Worm (Caenorhabditis elegans) whole organism, early embryonic: ENCODE measurements around the gene warf-1.

Experiments
- B0310.2 ChIP-seq: sonication (generic microtip); optimal IDR thresholded peaks from 2 replicates; lab custom pipeline; 2016; ENCODE audit warnings: mild to moderate bottlenecking, missing genetic modification characterization, missing compliant biosample characterization
- F13C5.2 ChIP-seq: sonication (generic microtip); optimal IDR thresholded peaks from 2 replicates; lab custom pipeline; 2017; ENCODE audit warnings: mild to moderate bottlenecking, missing genetic modification characterization, inconsistent platforms, missing compliant biosample characterization
- aly-1 ChIP-seq: sonication (generic microtip); optimal IDR thresholded peaks from 2 replicates; lab custom pipeline; 2016; ENCODE audit warnings: missing genetic modification characterization, missing compliant biosample characterization
- ama-1 ChIP-seq: fragments of 150-350 bp; optimal IDR thresholded peaks from 2 replicates; lab custom pipeline; 2014
- ceh-13 ChIP-seq: fragments of 200-800 bp; sonication (Bioruptor generic); optimal IDR thresholded peaks from 2 replicates; lab custom pipeline; 2018; ENCODE audit warnings: mild to moderate bottlenecking, missing genetic modification characterization, missing compliant biosample characterization
- ceh-36 ChIP-seq: sonication (generic microtip); optimal IDR thresholded peaks from 2 replicates; lab custom pipeline; 2016; ENCODE audit warnings: missing genetic modification characterization, inconsistent platforms, missing compliant biosample characterization
- ets-7 ChIP-seq: sonication (generic microtip); optimal IDR thresholded peaks from 2 replicates; lab custom pipeline; 2016; ENCODE audit warnings: missing genotype, missing genetic modification characterization, missing compliant biosample characterization
- flt-1 ChIP-seq: fragments of 200-800 bp; sonication (Bioruptor generic); IDR thresholded peaks from 2 replicates; pipeline ENCODE4 v1.3.6; 2022; ENCODE audit warnings: missing genetic modification characterization, missing compliant biosample characterization
- hmbx-1 ChIP-seq: sonication (generic microtip); optimal IDR thresholded peaks from 2 replicates; lab custom pipeline; 2016; ENCODE audit warnings: mild to moderate bottlenecking, missing genetic modification characterization, missing compliant biosample characterization
- hmg-4 ChIP-seq: fragments of 200-800 bp; sonication (Bioruptor generic); optimal IDR thresholded peaks from 2 replicates; lab custom pipeline; 2018; ENCODE audit warnings: mild to moderate bottlenecking, missing genetic modification characterization, missing compliant biosample characterization
- hnd-1 ChIP-seq: sonication (generic microtip); optimal IDR thresholded peaks from 2 replicates; lab custom pipeline; 2016; ENCODE audit warnings: missing genetic modification characterization, missing compliant biosample characterization
- pes-1 ChIP-seq: fragments of 200-800 bp; sonication (Bioruptor generic); IDR thresholded peaks from 2 replicates; pipeline ENCODE4 v1.3.6; 2022; ENCODE audit warnings: missing genetic modification reagents, missing genetic modification characterization, missing compliant biosample characterization
- scrt-1 ChIP-seq: fragments of 200-800 bp; sonication (Bioruptor generic); IDR thresholded peaks from 2 replicates; pipeline ENCODE4 v1.3.6; 2022; ENCODE audit warnings: missing genetic modification characterization, missing compliant biosample characterization
- sea-1 ChIP-seq: fragments of 200-800 bp; sonication (Bioruptor generic); conservative IDR thresholded peaks from 2 replicates; pipeline ENCODE4 v1.3.6; 2022; ENCODE audit warnings: missing genetic modification characterization, missing compliant biosample characterization
- tbx-11 ChIP-seq: fragments of 200-800 bp; sonication (Bioruptor generic); IDR thresholded peaks from 2 replicates; pipeline ENCODE4 v1.3.6; 2022; ENCODE audit warnings: missing genetic modification characterization, missing compliant biosample characterization
- tbx-37 ChIP-seq: fragments of 200-800 bp; sonication (Bioruptor generic); conservative IDR thresholded peaks from 2 replicates; pipeline ENCODE4 v1.3.6; 2022; ENCODE audit warnings: missing genetic modification reagents, missing genetic modification characterization, missing compliant biosample characterization
- tra-4 ChIP-seq: sonication (generic microtip); optimal IDR thresholded peaks from 2 replicates; lab custom pipeline; 2017; ENCODE audit warnings: missing genetic modification characterization, missing compliant biosample characterization

The warf-1 gene

DNA sequence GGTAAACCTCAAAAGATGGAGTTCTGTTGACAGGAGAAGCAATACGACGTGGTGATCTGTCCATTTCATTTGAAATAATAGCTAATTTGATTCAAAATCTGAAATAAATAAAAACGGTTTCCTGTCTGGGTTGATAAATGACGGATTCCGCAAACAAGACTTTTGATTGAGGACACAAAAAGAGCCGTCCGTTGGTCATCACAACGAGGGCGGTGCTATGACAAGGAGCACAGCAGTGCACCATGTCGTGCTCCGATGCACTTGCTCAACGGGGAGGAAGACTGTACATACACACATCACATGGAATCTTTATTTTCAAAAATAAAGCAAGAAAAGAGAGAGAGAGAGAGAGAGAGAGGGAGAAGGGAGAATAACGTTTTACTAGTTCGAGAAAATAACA lies 7.2 kb downstream of the warf-1 start, which contains the start of gene nep-16:
Gene nep-16, minus strand, starts transcription at position 101 of the 400 bp plus-strand sequence.
- no peak for TF ChIP-seq tbx-11 (GFP tag; lab: Robert Waterston, UW)
- no peak for TF ChIP-seq ceh-13 (GFP tag; lab: Kevin White, UChicago)
- TF ChIP-seq hnd-1 (tag; lab: Kevin White, UChicago): no peak
- TF ChIP-seq B0310.2 (tag; lab: Kevin White, UChicago): no peak
- no peak for TF ChIP-seq hmbx-1 (tag; lab: Kevin White, UChicago)
- no peak for TF ChIP-seq hmg-4 (GFP tag; lab: Kevin White, UChicago)
- TF ChIP-seq sea-1 (GFP tag; lab: Robert Waterston, UW): no peak
- TF ChIP-seq tra-4 (tag; lab: Kevin White, UChicago): no peak
- TF ChIP-seq ceh-36 (tag; lab: Kevin White, UChicago): no peak
- TF ChIP-seq aly-1 (tag; lab: Kevin White, UChicago): no peak
- no peak for TF ChIP-seq ets-7
- no peak for TF ChIP-seq scrt-1 (GFP tag; lab: Robert Waterston, UW)
- TF ChIP-seq ama-1: no peak
- TF ChIP-seq flt-1 (GFP tag; lab: Robert Waterston, UW): no peak
- TF ChIP-seq pes-1 (GFP tag; lab: Robert Waterston, UW): no peak
- no peak for TF ChIP-seq F13C5.2 (tag; lab: Kevin White, UChicago)
- no peak for TF ChIP-seq tbx-37

DNA sequence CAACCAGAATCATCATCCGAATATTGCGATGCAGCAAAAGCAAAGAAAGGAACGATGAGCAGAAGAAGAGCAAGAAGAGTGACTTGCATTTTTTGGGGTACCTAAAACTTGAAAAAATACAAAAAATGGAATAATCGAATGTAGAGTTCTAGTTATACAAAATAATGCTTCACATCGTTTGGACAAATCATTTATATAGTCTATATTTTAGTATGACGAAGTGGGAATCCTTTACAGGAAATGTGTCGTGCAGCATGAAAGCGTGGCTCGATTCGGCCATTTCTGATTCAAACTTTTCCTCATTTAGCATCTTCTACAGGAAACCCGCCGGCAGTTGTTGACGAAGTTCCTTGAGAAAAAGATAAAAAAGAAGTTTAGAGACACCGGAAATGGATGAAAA lies 8.4 kb downstream of the warf-1 start, which contains the start of gene nlp-20:
Gene nlp-20, minus strand, starts transcription at position 101 of the 400 bp plus-strand sequence.
- no peak for TF ChIP-seq ceh-13 (GFP tag; lab: Kevin White, UChicago)
- TF ChIP-seq sea-1 (GFP tag; lab: Robert Waterston, UW): no peak
- TF ChIP-seq pes-1 (GFP tag; lab: Robert Waterston, UW): no peak
- TF ChIP-seq tra-4 (tag; lab: Kevin White, UChicago): no peak
- TF ChIP-seq aly-1 (tag; lab: Kevin White, UChicago): no peak
- TF ChIP-seq flt-1 (GFP tag; lab: Robert Waterston, UW): no peak
- no peak for TF ChIP-seq tbx-11 (GFP tag; lab: Robert Waterston, UW)
- TF ChIP-seq F13C5.2 (tag; lab: Kevin White, UChicago): no peak
- no peak for TF ChIP-seq B0310.2 (tag; lab: Kevin White, UChicago)
- no peak for TF ChIP-seq hnd-1 (tag; lab: Kevin White, UChicago)
- TF ChIP-seq ets-7: no peak
- TF ChIP-seq scrt-1 (GFP tag; lab: Robert Waterston, UW): no peak

DNA sequence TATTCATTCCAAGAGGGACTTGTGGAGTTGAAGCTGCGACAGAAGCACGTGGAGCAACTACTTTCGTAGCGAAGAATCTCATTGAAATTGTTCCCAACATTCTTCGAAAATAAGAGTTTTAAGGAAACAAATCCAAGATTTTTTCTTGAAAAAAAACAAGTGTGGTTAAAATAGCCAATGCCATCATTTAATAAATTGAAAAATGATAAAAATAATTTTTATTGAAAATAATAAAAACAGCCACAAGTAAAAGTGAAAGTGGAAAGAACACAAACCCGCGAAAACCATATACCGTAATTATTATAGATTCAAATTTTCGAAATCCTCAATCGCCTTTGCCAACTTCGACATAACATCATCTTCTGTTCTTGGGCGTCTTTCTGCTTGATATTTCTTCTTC lies 11.5 kb downstream of the warf-1 start, which contains the start of gene hmg-5:
Gene hmg-5, minus strand, starts transcription at position 101 of the 400 bp plus-strand sequence.
- TF ChIP-seq tbx-37 (no peak), B0310.2 (tag; lab: Kevin White, UChicago) (no peak), hmg-4 (GFP tag; lab: Kevin White, UChicago) (no peak), aly-1 (tag; lab: Kevin White, UChicago) (no peak), ceh-36 (tag; lab: Kevin White, UChicago) (no peak), pes-1 (GFP tag; lab: Robert Waterston, UW) (no peak), F13C5.2 (tag; lab: Kevin White, UChicago) (no peak), scrt-1 (GFP tag; lab: Robert Waterston, UW) (no peak), ama-1 (no peak), ceh-13 (GFP tag; lab: Kevin White, UChicago) (no peak)

DNA sequence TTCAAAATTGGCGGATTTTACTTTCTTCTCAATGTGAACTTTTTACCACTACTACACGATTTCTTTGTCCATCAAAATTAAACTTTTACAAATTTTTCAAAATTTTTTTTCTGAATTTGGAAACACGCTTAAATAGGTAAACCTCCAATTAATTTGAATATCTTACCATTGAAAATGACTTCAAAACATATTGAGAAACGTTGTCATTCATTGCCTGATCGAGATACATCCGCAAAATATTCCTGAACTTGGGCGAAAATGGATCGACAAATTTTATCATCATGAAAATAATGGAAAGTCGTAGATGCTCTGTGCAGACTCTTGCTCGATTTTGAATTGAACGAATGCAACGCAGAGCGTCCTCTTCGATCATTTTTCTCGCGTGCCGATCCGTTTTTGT lies 12.3 kb downstream of the warf-1 start:
- TF ChIP-seq tbx-11 (GFP tag; lab: Robert Waterston, UW) (no peak), ama-1 (no peak), flt-1 (GFP tag; lab: Robert Waterston, UW) (no peak), F13C5.2 (tag; lab: Kevin White, UChicago) (no peak), sea-1 (GFP tag; lab: Robert Waterston, UW) (no peak), ets-7 (no peak), hmg-4 (GFP tag; lab: Kevin White, UChicago) (no peak), scrt-1 (GFP tag; lab: Robert Waterston, UW) (no peak), hnd-1 (tag; lab: Kevin White, UChicago) (no peak), aly-1 (tag; lab: Kevin White, UChicago) (no peak), hmbx-1 (tag; lab: Kevin White, UChicago) (no peak), pes-1 (GFP tag; lab: Robert Waterston, UW) (no peak), B0310.2 (tag; lab: Kevin White, UChicago) (no peak), tbx-37 (no peak), tra-4 (tag; lab: Kevin White, UChicago) (no peak), ceh-13 (GFP tag; lab: Kevin White, UChicago) (no peak), ceh-36 (tag; lab: Kevin White, UChicago) (no peak)

DNA sequence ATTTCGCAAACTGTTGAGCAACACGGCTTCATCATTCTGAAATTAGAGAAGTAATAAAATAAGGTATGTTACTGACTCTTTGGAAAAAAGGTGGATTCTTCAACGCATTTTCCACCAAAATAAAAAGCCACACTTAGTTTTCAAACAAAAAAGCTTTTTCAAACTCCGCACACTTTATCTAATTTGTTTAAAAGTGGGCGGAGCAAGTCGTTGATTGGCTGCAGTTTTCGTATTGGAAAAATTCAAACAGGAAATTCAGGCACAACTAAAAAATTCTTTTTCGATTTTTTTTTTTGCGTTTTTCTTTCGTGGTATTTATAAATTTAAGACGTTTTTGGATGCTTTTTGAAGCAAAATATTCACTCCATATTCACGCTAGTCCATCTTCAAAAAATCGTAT lies 15.8 kb downstream of the warf-1 start:
- TF ChIP-seq F13C5.2 (tag; lab: Kevin White, UChicago) (no peak), tbx-37 (no peak), hmg-4 (GFP tag; lab: Kevin White, UChicago) (no peak), ceh-36 (tag; lab: Kevin White, UChicago) (no peak), tbx-11 (GFP tag; lab: Robert Waterston, UW) (no peak), pes-1 (GFP tag; lab: Robert Waterston, UW) (no peak)

DNA sequence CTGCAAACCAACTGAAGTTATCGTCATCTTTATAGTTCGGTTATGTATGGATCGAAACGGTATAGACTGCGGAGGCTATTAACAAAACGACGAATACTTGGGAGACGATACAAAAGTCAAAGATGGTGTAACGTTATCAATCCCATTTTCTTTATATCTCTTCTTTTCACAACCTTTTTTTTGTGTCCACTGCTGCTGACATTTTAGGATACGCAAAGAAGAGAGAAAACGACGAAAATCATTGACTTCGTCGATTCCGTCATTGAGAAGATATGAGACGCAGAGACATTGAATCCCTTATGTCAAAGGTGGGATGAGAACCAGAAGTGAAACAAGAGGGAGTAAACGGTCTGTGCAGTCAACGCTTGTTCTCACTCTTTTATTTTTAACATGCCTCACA lies 16.5 kb downstream of the warf-1 start, which contains the start of gene cima-1:
Gene cima-1, plus strand, starts transcription at position 340 of the 400 bp plus-strand sequence.
- no peak for TF ChIP-seq pes-1 (GFP tag; lab: Robert Waterston, UW)
- TF ChIP-seq ceh-36 (tag; lab: Kevin White, UChicago): no peak
- no peak for TF ChIP-seq ceh-13 (GFP tag; lab: Kevin White, UChicago)
- TF ChIP-seq ama-1: no peak
- TF ChIP-seq flt-1 (GFP tag; lab: Robert Waterston, UW): no peak
- no peak for TF ChIP-seq hmbx-1 (tag; lab: Kevin White, UChicago)
- no peak for TF ChIP-seq F13C5.2 (tag; lab: Kevin White, UChicago)
- no peak for TF ChIP-seq ets-7
- TF ChIP-seq tra-4 (tag; lab: Kevin White, UChicago): no peak
- no peak for TF ChIP-seq sea-1 (GFP tag; lab: Robert Waterston, UW)
- no peak for TF ChIP-seq B0310.2 (tag; lab: Kevin White, UChicago)
- no peak for TF ChIP-seq tbx-11 (GFP tag; lab: Robert Waterston, UW)
- TF ChIP-seq tbx-37: no peak
- no peak for TF ChIP-seq hnd-1 (tag; lab: Kevin White, UChicago)
- no peak for TF ChIP-seq aly-1 (tag; lab: Kevin White, UChicago)
- no peak for TF ChIP-seq hmg-4 (GFP tag; lab: Kevin White, UChicago)
